Worm (Caenorhabditis elegans) whole organism, midembryonic: Measurements from ENCODE around the gene bcat-1.

Experiments
- cog-1 ChIP-seq: sonication (generic microtip); optimal IDR thresholded peaks from 2 replicates; lab custom pipeline; 2016; ENCODE audit warnings: missing genetic modification characterization, missing compliant biosample characterization
- flt-1 ChIP-seq: fragments of 200-800 bp; sonication (Bioruptor generic); IDR thresholded peaks from 2 replicates; pipeline ENCODE4 v1.3.6; 2022; ENCODE audit warnings: missing genetic modification characterization, missing compliant biosample characterization
- klf-2 ChIP-seq: fragments of 200-800 bp; sonication (Bioruptor generic); conservative IDR thresholded peaks from 2 replicates; pipeline ENCODE4 v1.3.6; 2022; ENCODE audit warnings: missing genetic modification reagents, missing genetic modification characterization, missing compliant biosample characterization
- tab-1 ChIP-seq: fragments of 200-800 bp; sonication (Bioruptor generic); IDR thresholded peaks from 2 replicates; pipeline ENCODE4 v1.3.6; 2022; ENCODE audit warnings: missing genetic modification characterization, missing compliant biosample characterization
- ztf-23 ChIP-seq: fragments of 200-800 bp; sonication (Bioruptor generic); IDR thresholded peaks from 2 replicates; pipeline ENCODE4 v1.3.6; 2022; ENCODE audit warnings: missing genetic modification reagents, missing genetic modification characterization, missing compliant biosample characterization
- ztf-29 ChIP-seq: fragments of 200-800 bp; sonication (Bioruptor generic); IDR thresholded peaks from 2 replicates; pipeline ENCODE4 v1.3.6; 2022; ENCODE audit warnings: missing genetic modification reagents, missing genetic modification characterization, missing compliant biosample characterization

DNA sequence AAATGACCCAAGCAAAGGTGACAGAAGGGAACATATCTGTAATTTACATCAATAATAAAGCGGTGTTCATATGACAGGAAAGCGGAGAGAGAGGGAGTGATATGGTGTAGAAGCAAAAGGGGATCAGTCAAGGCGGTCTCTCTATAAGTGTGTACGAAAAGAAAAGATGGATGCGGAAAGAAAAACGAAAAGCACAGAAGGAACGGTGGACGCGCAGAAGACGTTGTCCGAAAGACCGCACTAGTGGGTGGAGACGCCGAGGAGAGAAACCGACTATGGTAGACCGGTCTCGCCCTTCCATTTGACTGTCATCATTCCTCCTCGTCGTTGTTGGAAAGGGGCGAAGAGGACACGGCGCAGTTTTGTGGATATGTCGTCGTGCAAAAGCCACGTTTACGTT is 34.3 kb upstream of the bcat-1 start, which contains the start of gene C52G5.2:
- TF ChIP-seq flt-1 = no peak
- TF ChIP-seq tab-1 (GFP tag; lab: Robert Waterston, UW) = no peak
- no peak for TF ChIP-seq ztf-29 (GFP tag; lab: Robert Waterston, UW)
- no peak for TF ChIP-seq cog-1 (tag; lab: Kevin White, UChicago)
- no peak for TF ChIP-seq klf-2 (GFP tag; lab: Robert Waterston, UW)
- TF ChIP-seq ztf-23 (GFP tag; lab: Robert Waterston, UW) = no peak
